Worm (Caenorhabditis elegans): Measurements from ENCODE around the gene crp-1.

DNA sequence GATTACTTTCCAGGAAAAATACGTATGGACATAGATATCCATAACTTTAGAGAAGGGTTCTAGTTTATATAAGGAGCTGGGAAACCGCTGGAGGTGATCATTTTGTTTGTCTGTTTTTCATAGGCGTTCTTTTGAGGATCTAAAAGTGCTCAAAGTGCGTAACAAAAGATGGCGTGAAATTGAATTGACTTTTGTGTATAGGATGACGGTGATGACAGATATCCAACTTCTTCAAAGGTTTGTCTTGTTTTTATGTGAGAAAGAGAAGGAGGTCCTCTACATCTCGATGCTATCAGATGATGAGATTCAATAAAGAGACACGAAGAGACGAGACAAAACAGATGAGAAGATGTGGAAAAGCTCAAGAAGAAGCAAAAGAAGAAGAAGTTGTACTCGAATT, 38.3 kb downstream of the crp-1 start:
- TF ChIP-seq cog-1 (tag; optimal IDR thresholded peaks at IDR 0.05) (no peak), flt-1 (GFP tag; IDR thresholded peaks at IDR 0.05) (no peak), klf-2 (GFP tag; conservative IDR thresholded peaks at IDR 0.05) (no peak), ztf-23 (GFP tag; IDR thresholded peaks at IDR 0.05) (no peak), T22C8.4 (GFP tag; IDR thresholded peaks at IDR 0.05) (no peak), med-1 (GFP tag; optimal IDR thresholded peaks at IDR 0.05; ENCODE audit: insufficient read depth) (no peak)

All from whole organism, midembryonic.